Fruit fly (Drosophila melanogaster) Kc167 (cell line): ENCODE data around the gene CG32756.

Source experiments
- insv ChIP-seq: fragments of >200 bp; optimal IDR thresholded peaks from 3 replicates; lab custom pipeline; 2018; ENCODE audit warnings: missing external identifiers
- ttk ChIP-seq: sonication (Bioruptor generic); optimal IDR thresholded peaks from 2 replicates; lab custom pipeline; 2017; ENCODE audit warnings: missing external identifiers

- TF ChIP-seq insv (lab: Kevin White, UChicago) = no peak
- TF ChIP-seq ttk (lab: Kevin White, UChicago) = no peak
Measured at dm6 chrX:5970666-5971057, 25.2 kb downstream of the CG32756 start.
